Fruit fly (Drosophila melanogaster) whole organism, adult: Measurements from ENCODE around the gene nompC.
A peak's percentile ranks its signal among the peaks of the same experiment; 100 is the strongest.

ENCODE experiments used
- CG11617 ChIP-seq: fragments of 200-800 bp; sonication (Bioruptor generic); optimal IDR thresholded peaks from 2 replicates; lab custom pipeline; 2017; ENCODE audit warnings: mild to moderate bottlenecking, missing biosample characterization, missing genetic modification reagents, missing genetic modification characterization
- CG12768 ChIP-seq: fragments of 200-800 bp; sonication (Bioruptor generic); optimal IDR thresholded peaks from 2 replicates; lab custom pipeline; 2017; ENCODE audit warnings: missing biosample characterization, missing genetic modification characterization, mild to moderate bottlenecking, moderate library complexity, missing genetic modification reagents
- CG14711 ChIP-seq: fragments of 200-800 bp; sonication (Bioruptor generic); optimal IDR thresholded peaks from 2 replicates; lab custom pipeline; 2018; ENCODE audit warnings: missing biosample characterization, mild to moderate bottlenecking, missing genetic modification characterization, moderate library complexity
- CG1620 ChIP-seq: fragments of 200-800 bp; sonication (Bioruptor generic); optimal IDR thresholded peaks from 2 replicates; lab custom pipeline; 2016; ENCODE audit warnings: missing biosample characterization, missing genetic modification characterization
- CG33017 ChIP-seq: fragments of 200-800 bp; sonication (Bioruptor generic); optimal IDR thresholded peaks from 2 replicates; lab custom pipeline; 2018; ENCODE audit warnings: missing biosample characterization, mild to moderate bottlenecking, missing genetic modification characterization, moderate library complexity
- CG5204 ChIP-seq: fragments of 200-800 bp; sonication (Bioruptor generic); optimal IDR thresholded peaks from 2 replicates; lab custom pipeline; 2016; ENCODE audit warnings: missing biosample characterization, missing genetic modification characterization
- CG7045 ChIP-seq: fragments of 200-800 bp; sonication (Bioruptor generic); optimal IDR thresholded peaks from 2 replicates; lab custom pipeline; 2017; ENCODE audit warnings: missing biosample characterization, mild to moderate bottlenecking, missing genetic modification characterization
- CG7101 ChIP-seq: fragments of 200-800 bp; sonication (Bioruptor generic); optimal IDR thresholded peaks from 2 replicates; lab custom pipeline; 2018; ENCODE audit warnings: missing biosample characterization, mild to moderate bottlenecking, missing genetic modification characterization, moderate library complexity
- Clk ChIP-seq: fragments of 200-800 bp; sonication (Bioruptor generic); optimal IDR thresholded peaks from 2 replicates; lab custom pipeline; 2017; ENCODE audit warnings: missing biosample characterization, missing genetic modification characterization
- Crg-1 ChIP-seq: fragments of 200-800 bp; sonication (Bioruptor generic); optimal IDR thresholded peaks from 2 replicates; lab custom pipeline; 2016; ENCODE audit warnings: missing biosample characterization, missing genetic modification characterization
- Hr96 ChIP-seq: fragments of 200-800 bp; sonication (Bioruptor generic); optimal IDR thresholded peaks from 2 replicates; lab custom pipeline; 2016; ENCODE audit warnings: missing biosample characterization, missing genetic modification characterization
- Mnt ChIP-seq: fragments of 200-800 bp; sonication (Bioruptor generic); optimal IDR thresholded peaks from 2 replicates; lab custom pipeline; 2016; ENCODE audit warnings: missing biosample characterization, mild to moderate bottlenecking, missing genetic modification characterization
- bab1 ChIP-seq: fragments of 200-800 bp; sonication (Bioruptor generic); optimal IDR thresholded peaks from 3 replicates; lab custom pipeline; 2019; ENCODE audit warnings: missing biosample characterization, mild to moderate bottlenecking, missing genetic modification characterization, moderate library complexity
- cic ChIP-seq: fragments of 200-800 bp; sonication (Bioruptor generic); optimal IDR thresholded peaks from 2 replicates; lab custom pipeline; 2017; ENCODE audit warnings: missing biosample characterization, mild to moderate bottlenecking, missing genetic modification characterization, moderate library complexity
- cnc ChIP-seq, 2 experiments: fragments of >200 bp; optimal IDR thresholded peaks; 2 replicates each; lab custom pipeline; 2017
- kay ChIP-seq: fragments of 200-800 bp; sonication (Bioruptor generic); peaks from one replicate; lab custom pipeline; 2016; ENCODE audit warnings: missing biosample characterization, missing genetic modification characterization, borderline replicate concordance
- ovo ChIP-seq: fragments of 200-800 bp; sonication (Bioruptor generic); optimal IDR thresholded peaks from 2 replicates; lab custom pipeline; 2016; ENCODE audit warnings: missing biosample characterization, missing genetic modification characterization
- pad ChIP-seq: fragments of 200-800 bp; sonication (Bioruptor generic); optimal IDR thresholded peaks from 3 replicates; lab custom pipeline; 2017; ENCODE audit warnings: missing biosample characterization, missing genetic modification characterization, mild to moderate bottlenecking, moderate library complexity, missing genetic modification reagents
- tj ChIP-seq: fragments of 200-800 bp; sonication (Bioruptor generic); optimal IDR thresholded peaks from 3 replicates; lab custom pipeline; 2017; ENCODE audit warnings: missing biosample characterization, mild to moderate bottlenecking, missing genetic modification characterization, moderate library complexity
- toe ChIP-seq: fragments of 200-800 bp; sonication (Bioruptor generic); optimal IDR thresholded peaks from 2 replicates; lab custom pipeline; 2016; ENCODE audit warnings: missing biosample characterization, missing genetic modification characterization

Gene nompC

dm6 chr2L:5393339-5393738 lies 47.3 kb downstream of the nompC start:
- TF ChIP-seq CG7101 (tag; lab: Kevin White, UChicago) = no peak
- TF ChIP-seq kay (GFP tag; lab: Kevin White, UChicago) = no peak
- no peak for TF ChIP-seq CG1620 (GFP tag; lab: Kevin White, UChicago)
- no peak for TF ChIP-seq ovo

DNA sequence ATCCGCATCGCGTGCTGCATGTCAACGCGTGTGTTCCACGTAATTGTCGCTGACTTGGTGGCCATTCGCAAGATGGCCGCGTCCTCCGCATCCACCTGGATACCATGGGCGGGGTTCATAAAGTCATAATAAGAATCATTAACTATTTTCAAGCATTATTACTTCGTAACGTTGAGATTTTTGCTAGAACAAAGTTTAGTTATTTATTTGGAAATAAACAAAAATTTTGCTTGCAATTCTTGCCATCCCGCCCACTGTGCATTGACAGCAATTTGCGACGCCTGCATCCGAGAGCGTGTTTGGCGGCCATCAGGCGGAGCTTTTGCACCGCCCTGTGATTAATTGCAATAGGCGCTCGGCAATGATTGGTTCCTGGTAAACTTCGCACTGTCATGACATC lies 52.4 kb downstream of the nompC start:
- no peak for TF ChIP-seq CG7045 (GFP tag; lab: Kevin White, UChicago)
- no peak for TF ChIP-seq pad
- no peak for TF ChIP-seq Clk (GFP tag; lab: Kevin White, UChicago)
- no peak for TF ChIP-seq Mnt (GFP tag; lab: Kevin White, UChicago)
- TF ChIP-seq Crg-1 (GFP tag; lab: Kevin White, UChicago) = no peak
- no peak for TF ChIP-seq CG33017 (tag; lab: Kevin White, UChicago)
- TF ChIP-seq tj (GFP tag; lab: Kevin White, UChicago) = no peak
- no peak for TF ChIP-seq CG12768 (GFP tag; lab: Kevin White, UChicago)
- no peak for TF ChIP-seq Hr96 (GFP tag; lab: Kevin White, UChicago)
- no peak for TF ChIP-seq bab1 (GFP tag; lab: Kevin White, UChicago)
- TF ChIP-seq cnc (optimal IDR thresholded peaks at IDR 0.05; lab: Kevin White, UChicago) = no peak
- TF ChIP-seq ovo = no peak
- no peak for TF ChIP-seq CG14711 (tag; lab: Kevin White, UChicago)
- TF ChIP-seq kay (GFP tag; lab: Kevin White, UChicago) = no peak

DNA sequence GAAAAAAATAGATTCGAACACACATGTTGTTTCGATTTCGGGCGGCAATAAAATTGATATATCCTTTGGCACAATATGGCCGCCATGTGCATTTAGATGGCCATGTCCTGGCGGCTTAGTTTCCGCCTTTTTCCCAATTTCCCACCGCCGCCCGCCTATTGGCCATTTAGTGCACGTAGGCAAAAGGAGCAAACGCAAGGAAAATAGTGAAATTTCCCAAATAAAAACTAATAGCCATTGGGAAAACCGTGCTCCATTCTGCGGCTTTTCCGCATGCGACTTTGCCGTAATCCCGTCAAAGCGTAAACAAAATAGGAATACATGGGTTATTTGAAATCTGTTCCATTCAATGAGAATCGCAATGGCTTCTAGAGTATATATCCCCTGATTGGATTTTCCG lies 55.0 kb downstream of the nompC start:
- TF ChIP-seq CG33017 (tag; lab: Kevin White, UChicago) = no peak
- TF ChIP-seq CG14711 (tag; lab: Kevin White, UChicago) = no peak
- TF ChIP-seq pad = no peak
- no peak for TF ChIP-seq ovo
- no peak for TF ChIP-seq CG7045 (GFP tag; lab: Kevin White, UChicago)
- no peak for TF ChIP-seq Hr96 (GFP tag; lab: Kevin White, UChicago)
- no peak for TF ChIP-seq bab1 (GFP tag; lab: Kevin White, UChicago)
- TF ChIP-seq CG12768 (GFP tag; lab: Kevin White, UChicago) = no peak
- no peak for TF ChIP-seq Mnt (GFP tag; lab: Kevin White, UChicago)
- no peak for TF ChIP-seq cic (GFP tag; lab: Kevin White, UChicago)
- TF ChIP-seq CG5204 (GFP tag; lab: Kevin White, UChicago) = no peak
- TF ChIP-seq cnc (optimal IDR thresholded peaks at IDR 0.05; lab: Kevin White, UChicago) = no peak
- no peak for TF ChIP-seq CG11617 (GFP tag; lab: Kevin White, UChicago)
- no peak for TF ChIP-seq toe (GFP tag; lab: Kevin White, UChicago)
- no peak for TF ChIP-seq Crg-1 (GFP tag; lab: Kevin White, UChicago)
- TF ChIP-seq tj (GFP tag; lab: Kevin White, UChicago) = no peak
- TF ChIP-seq kay (GFP tag; lab: Kevin White, UChicago) = no peak
- no peak for TF ChIP-seq CG7101 (tag; lab: Kevin White, UChicago)
- TF ChIP-seq CG1620 (GFP tag; lab: Kevin White, UChicago) = no peak

DNA sequence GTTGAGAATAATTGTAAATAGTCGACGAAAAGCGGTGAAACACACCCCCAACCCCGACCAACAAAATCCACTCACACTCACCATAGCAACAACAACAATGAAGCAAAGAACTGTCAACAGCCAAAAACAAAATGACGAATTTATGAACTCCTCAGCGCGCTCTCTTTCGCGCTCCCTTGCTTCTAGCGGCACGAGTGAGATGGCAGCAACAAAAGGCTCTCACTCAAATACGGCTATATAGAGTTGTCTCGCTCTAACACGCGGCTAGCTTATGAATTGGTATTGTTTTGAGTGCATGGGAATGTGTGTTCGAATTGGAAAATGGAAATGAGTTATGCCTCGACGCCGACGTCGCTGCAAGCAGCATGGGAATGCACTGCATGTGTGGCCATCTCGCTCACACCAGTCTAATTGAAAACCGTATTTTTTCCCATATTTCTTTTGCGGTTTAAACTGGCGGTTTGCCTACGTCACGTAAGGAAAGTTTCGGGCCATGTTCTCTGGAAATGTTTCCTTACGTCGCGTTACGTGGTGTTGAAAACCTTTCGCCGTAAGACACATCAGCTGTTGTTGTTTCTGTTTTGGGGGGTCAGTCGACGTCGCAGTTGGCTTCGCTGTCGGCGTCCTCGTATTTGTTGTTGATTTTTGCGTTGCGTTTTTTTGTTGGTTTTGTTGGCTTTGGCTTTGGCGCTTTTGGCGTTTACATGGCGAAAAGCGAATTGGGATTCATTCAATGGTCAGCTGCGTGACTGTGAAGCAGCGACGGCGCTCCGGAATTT lies 57.7 kb downstream of the nompC start, which contains the start of gene H15:
Gene H15 (plus strand): TSS at position 729 of the 779 bp plus-strand sequence.
- TF ChIP-seq tj (GFP tag; lab: Kevin White, UChicago) = peak; percentile 16
- no peak for TF ChIP-seq kay (GFP tag; lab: Kevin White, UChicago)
- TF ChIP-seq CG33017 (tag; lab: Kevin White, UChicago) = no peak
- TF ChIP-seq bab1 (GFP tag; lab: Kevin White, UChicago) = no peak
- no peak for TF ChIP-seq CG11617 (GFP tag; lab: Kevin White, UChicago)
- peak; percentile 90 for TF ChIP-seq pad

dm6 chr2L:5406958-5407357 lies 61.0 kb downstream of the nompC start:
- TF ChIP-seq ovo (no peak), cic (GFP tag; lab: Kevin White, UChicago) (no peak), Hr96 (GFP tag; lab: Kevin White, UChicago) (no peak), tj (GFP tag; lab: Kevin White, UChicago) (no peak), Mnt (GFP tag; lab: Kevin White, UChicago) (no peak), bab1 (GFP tag; lab: Kevin White, UChicago) (no peak), CG7045 (GFP tag; lab: Kevin White, UChicago) (no peak), CG11617 (GFP tag; lab: Kevin White, UChicago) (no peak), Crg-1 (GFP tag; lab: Kevin White, UChicago) (no peak), CG5204 (GFP tag; lab: Kevin White, UChicago) (no peak), CG33017 (tag; lab: Kevin White, UChicago) (no peak)

DNA sequence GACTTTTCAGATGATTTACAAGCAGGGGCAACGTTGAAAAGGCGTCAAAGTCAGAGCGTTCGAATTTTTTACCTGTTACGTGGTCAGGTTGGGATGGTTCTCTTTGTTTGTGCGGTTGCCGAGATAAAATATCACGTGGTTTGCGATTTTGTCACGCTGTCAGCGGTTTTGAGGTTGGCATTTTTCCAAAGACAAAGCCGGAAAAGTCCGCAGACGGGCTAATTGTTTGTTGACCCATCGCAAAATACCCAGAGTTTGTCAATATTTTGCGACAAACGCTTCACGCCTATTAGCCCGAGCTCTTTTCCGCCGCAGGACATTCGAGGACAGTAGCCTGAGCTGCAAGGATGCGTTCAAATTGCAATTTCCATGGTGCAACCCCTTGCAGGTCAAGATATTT lies 64.3 kb downstream of the nompC start:
- TF ChIP-seq Hr96 (GFP tag; lab: Kevin White, UChicago) = no peak
- no peak for TF ChIP-seq Crg-1 (GFP tag; lab: Kevin White, UChicago)
- TF ChIP-seq CG5204 (GFP tag; lab: Kevin White, UChicago) = no peak
- no peak for TF ChIP-seq cnc (optimal IDR thresholded peaks at IDR 0.05; lab: Kevin White, UChicago)
- no peak for TF ChIP-seq CG12768 (GFP tag; lab: Kevin White, UChicago)
- no peak for TF ChIP-seq CG7045 (GFP tag; lab: Kevin White, UChicago)
- TF ChIP-seq bab1 (GFP tag; lab: Kevin White, UChicago) = no peak
- TF ChIP-seq CG7101 (tag; lab: Kevin White, UChicago) = no peak
- TF ChIP-seq CG33017 (tag; lab: Kevin White, UChicago) = no peak
- TF ChIP-seq CG1620 (GFP tag; lab: Kevin White, UChicago) = no peak
- TF ChIP-seq CG14711 (tag; lab: Kevin White, UChicago) = no peak
- no peak for TF ChIP-seq Mnt (GFP tag; lab: Kevin White, UChicago)
- no peak for TF ChIP-seq CG11617 (GFP tag; lab: Kevin White, UChicago)
- TF ChIP-seq cic (GFP tag; lab: Kevin White, UChicago) = no peak
- TF ChIP-seq kay (GFP tag; lab: Kevin White, UChicago) = no peak
- TF ChIP-seq tj (GFP tag; lab: Kevin White, UChicago) = no peak
- no peak for TF ChIP-seq ovo
- no peak for TF ChIP-seq pad
- TF ChIP-seq Clk (GFP tag; lab: Kevin White, UChicago) = no peak
- TF ChIP-seq toe (GFP tag; lab: Kevin White, UChicago) = no peak
